Fruit fly (Drosophila melanogaster): ENCODE results near the gene crq.

- no peak for TF ChIP-seq Gug (GFP tag; IDR thresholded peaks at IDR 0.05)
- no peak for TF ChIP-seq CG6792 (GFP tag; optimal IDR thresholded peaks at IDR 0.05)
- TF ChIP-seq CG8632 (GFP tag; optimal IDR thresholded peaks at IDR 0.05) = peak; percentile 11
- peak; percentile 42 for TF ChIP-seq CG3032 (tag; optimal IDR thresholded peaks at IDR 0.05)
- no peak for TF ChIP-seq Sox102F (GFP tag; optimal IDR thresholded peaks at IDR 0.05)
- no peak for TF ChIP-seq Hr39 (GFP tag; optimal IDR thresholded peaks at IDR 0.05)
- TF ChIP-seq eg (GFP tag; IDR thresholded peaks at IDR 0.05) = peak; percentile 10; the same call in 1 of the 3 replicates
- TF ChIP-seq topi (GFP tag; optimal IDR thresholded peaks at IDR 0.05) = no peak
- TF ChIP-seq CG11902 (GFP tag; optimal IDR thresholded peaks at IDR 0.05) = no peak
Measured at dm6 chr2L:484281-484943, 31.6 kb upstream of the crq start.

All from whole organism, prepupa.